Worm (Caenorhabditis elegans) whole organism, L4 larva: ENCODE results near the gene C08D8.1.
"Not testable (repeated sequence)": the region's sequence is repeated elsewhere in the genome, so short reads cannot be mapped to it uniquely, and the experiment has no call there.

Source experiments
- ces-1 ChIP-seq: fragments of 150-350 bp; sonication (generic microtip); optimal IDR thresholded peaks from 4 replicates; lab custom pipeline; 2014; ENCODE audit warnings: missing biosample characterization, missing genetic modification reagents, missing genetic modification characterization
- mdl-1 ChIP-seq, 2 experiments: fragments of 150-350 bp in 1 of 2; sonication (generic microtip) in 1 of 2; optimal IDR thresholded peaks; 2 replicates each; lab custom pipeline; 2014 to 2017; ENCODE audit warnings: missing biosample characterization in 2 of 2, missing genetic modification characterization in 2 of 2
- nhr-237 ChIP-seq: sonication (generic microtip); optimal IDR thresholded peaks from 2 replicates; lab custom pipeline; 2017; ENCODE audit warnings: missing biosample characterization, missing genetic modification characterization
- zag-1 ChIP-seq: fragments of 150-350 bp; optimal IDR thresholded peaks from 2 replicates; lab custom pipeline; 2014; ENCODE audit warnings: missing biosample characterization, missing genetic modification characterization
- zip-2 ChIP-seq: fragments of 150-350 bp; optimal IDR thresholded peaks from 2 replicates; lab custom pipeline; 2014; ENCODE audit warnings: missing biosample characterization, missing genetic modification characterization

DNA sequence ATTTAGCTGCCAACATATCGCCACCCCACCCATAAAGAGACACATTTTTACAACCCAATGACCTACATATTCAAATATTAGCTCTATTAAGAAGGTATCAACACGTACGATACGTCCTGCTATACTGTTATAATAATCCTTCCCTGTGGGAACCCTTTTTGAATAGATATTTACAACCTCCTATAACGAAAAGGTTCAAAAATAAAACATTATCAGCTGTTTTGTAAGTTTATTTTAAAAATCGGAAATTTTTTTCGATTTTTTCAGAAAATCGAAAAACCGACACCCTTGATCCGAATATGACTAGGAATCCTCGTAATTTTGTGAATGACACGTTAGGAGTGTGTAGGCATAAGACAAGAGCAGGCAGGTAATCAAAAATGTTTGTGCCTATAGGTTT is 4.6 kb upstream of the C08D8.1 start, which contains the start of gene C08D8.7:
- not testable (repeated sequence) for TF ChIP-seq nhr-237 (tag; lab: Kevin White, UChicago); mdl-1 (tag; optimal IDR thresholded peaks at IDR 0.05; lab: Kevin White, UChicago); zag-1 (tag; lab: Kevin White, UChicago); ces-1 (GFP tag; lab: Kevin White, UChicago); zip-2
